Fruit fly (Drosophila melanogaster) Kc167 (cell line): ENCODE data around the gene mRpS33.

Source experiments
- Myc ChIP-seq: fragments of >200 bp; optimal IDR thresholded peaks from 2 replicates; lab custom pipeline; 2017; ENCODE audit warnings: missing external identifiers
- Sin3A ChIP-seq: fragments of >200 bp; optimal IDR thresholded peaks from 2 replicates; lab custom pipeline; 2018; ENCODE audit warnings: missing external identifiers
- h ChIP-seq: fragments of >200 bp; optimal IDR thresholded peaks from 3 replicates; lab custom pipeline; 2018; ENCODE audit warnings: missing external identifiers
- ttk ChIP-seq: sonication (Bioruptor generic); optimal IDR thresholded peaks from 2 replicates; lab custom pipeline; 2017; ENCODE audit warnings: missing external identifiers

- TF ChIP-seq Sin3A (no peak), h (no peak), Myc (no peak), ttk (lab: Kevin White, UChicago) (no peak)
These were observed 11.2 kb upstream of the mRpS33 start for dm6 chr3R:16447448-16448045.
